ENCODE assay signal across 2 fruit fly cellular contexts in genomic region chrX:16880013-16880412, dm6.
TF ChIP-seq lines count a peak whose summit lies in the region.

No protein-coding gene starts in this region.

- TF ChIP-seq CTCF in whole organism, embryonic (GFP tag; optimal IDR thresholded peaks at IDR 0.05; lab: Kevin White, UChicago), result no peak

TF ChIP-seq in whole organism, embryonic, 481 proteins besides CTCF, POLR2A, EP300 and RAD21:
- TF ChIP-seq CG14710 (tag; optimal IDR thresholded peaks at IDR 0.05; lab: Kevin White, UChicago) (peak; percentile 23), danr (GFP tag; IDR thresholded peaks at IDR 0.05; lab: Robert Waterston, UW) (no peak), sens (GFP tag; lab: Kevin White, UChicago) (peak; percentile 43), CG2712 (tag; optimal IDR thresholded peaks at IDR 0.05; lab: Kevin White, UChicago) (peak; percentile 7), gem (tag; optimal IDR thresholded peaks at IDR 0.05; lab: Kevin White, UChicago) (peak; percentile 23), phol (tag; optimal IDR thresholded peaks at IDR 0.05; lab: Kevin White, UChicago) (peak; percentile 22), Pdp1 (GFP tag; optimal IDR thresholded peaks at IDR 0.05; lab: Kevin White, UChicago) (peak in 1 of 2 experiments; percentile 19), Ets65A (GFP tag; lab: Kevin White, UChicago) (peak; percentile 80), chn (GFP tag; optimal IDR thresholded peaks at IDR 0.05; lab: Kevin White, UChicago) (no peak), cato (GFP tag; optimal IDR thresholded peaks at IDR 0.05; lab: Kevin White, UChicago; ENCODE audit: borderline replicate concordance) (no peak), Xrp1 (GFP tag; IDR thresholded peaks at IDR 0.05; lab: Robert Waterston, UW) (peak; percentile 13; the same call in 1 of the 2 replicates), fd102C (GFP tag; optimal IDR thresholded peaks at IDR 0.05; lab: Kevin White, UChicago) (no peak), CG6765 (GFP tag; optimal IDR thresholded peaks at IDR 0.05; lab: Kevin White, UChicago) (no peak), h (optimal IDR thresholded peaks at IDR 0.05; lab: Kevin White, UChicago) (no peak), CG7839 (tag; optimal IDR thresholded peaks at IDR 0.05; lab: Kevin White, UChicago) (no peak), Sox100B (GFP tag; optimal IDR thresholded peaks at IDR 0.05; lab: Kevin White, UChicago) (peak; percentile 15), Med (GFP tag; lab: Kevin White, UChicago) (peak; percentile 68), CG10979 (tag; optimal IDR thresholded peaks at IDR 0.05; lab: Kevin White, UChicago) (peak; percentile 47), Oli (tag; optimal IDR thresholded peaks at IDR 0.05; lab: Kevin White, UChicago) (peak; percentile 3), CG4424 (GFP tag; optimal IDR thresholded peaks at IDR 0.05; lab: Kevin White, UChicago) (peak; percentile 1), CG18011 (GFP tag; optimal IDR thresholded peaks at IDR 0.05; lab: Kevin White, UChicago) (no peak), CG18262 (tag; optimal IDR thresholded peaks at IDR 0.05; lab: Kevin White, UChicago) (peak; percentile 18)

TF ChIP-seq in whole organism, prepupa, 60 proteins besides CTCF, POLR2A, EP300 and RAD21:
- TF ChIP-seq Hr4 (GFP tag; optimal IDR thresholded peaks at IDR 0.05; lab: Kevin White, UChicago) (no peak), CG11294 (GFP tag; IDR thresholded peaks at IDR 0.05; lab: Robert Waterston, UW) (peak; percentile 15; the same call in 1 of the 2 replicates), CG3919 (GFP tag; optimal IDR thresholded peaks at IDR 0.05; lab: Kevin White, UChicago) (no peak), eg (GFP tag; IDR thresholded peaks at IDR 0.05; lab: Robert Waterston, UW) (0 out of 3 replicates have a peak, but pooled peaks have one; percentile 17), Lpt (GFP tag; optimal IDR thresholded peaks at IDR 0.05; lab: Kevin White, UChicago) (no peak), CG8119 (GFP tag; IDR thresholded peaks at IDR 0.05; lab: Robert Waterston, UW) (peak; percentile 27; the same call in 1 of the 3 replicates), Sox102F (GFP tag; optimal IDR thresholded peaks at IDR 0.05; lab: Kevin White, UChicago) (no peak), Gug (GFP tag; IDR thresholded peaks at IDR 0.05; lab: Robert Waterston, UW) (no peak), acj6 (GFP tag; optimal IDR thresholded peaks at IDR 0.05; lab: Kevin White, UChicago) (no peak), spab (GFP tag; optimal IDR thresholded peaks at IDR 0.05; lab: Kevin White, UChicago) (no peak), Eip78C (GFP tag; lab: Kevin White, UChicago) (peak; percentile 51), vri (GFP tag; optimal IDR thresholded peaks at IDR 0.05; lab: Kevin White, UChicago) (no peak), CG1621 (tag; optimal IDR thresholded peaks at IDR 0.05; lab: Kevin White, UChicago) (no peak), fkh (GFP tag; optimal IDR thresholded peaks at IDR 0.05; lab: Kevin White, UChicago) (no peak), CG6792 (GFP tag; optimal IDR thresholded peaks at IDR 0.05; lab: Kevin White, UChicago) (no peak), cyc (GFP tag; optimal IDR thresholded peaks at IDR 0.05; lab: Kevin White, UChicago) (no peak), esn (GFP tag; optimal IDR thresholded peaks at IDR 0.05; lab: Kevin White, UChicago) (no peak), net (GFP tag; optimal IDR thresholded peaks at IDR 0.05; lab: Kevin White, UChicago) (no peak)
